Fruit fly (Drosophila melanogaster) whole organism, embryonic: Measurements from ENCODE around the gene CG10725.

Experiments used
- Abd-B ChIP-seq: fragments of 200-800 bp; sonication (Bioruptor generic); optimal IDR thresholded peaks from 2 replicates; lab custom pipeline; 2018; ENCODE audit warnings: missing biosample characterization, mild to moderate bottlenecking, missing genetic modification characterization, moderate library complexity
- B-H1 ChIP-seq: fragments of 200-800 bp; sonication (Bioruptor generic); IDR thresholded peaks from 3 replicates; pipeline ENCODE4 v1.3.6; 2022; ENCODE audit warnings: missing biosample characterization, missing genetic modification characterization
- Blimp-1 ChIP-seq: fragments of 200-800 bp; sonication (Bioruptor generic); optimal IDR thresholded peaks from 3 replicates; lab custom pipeline; 2018; ENCODE audit warnings: missing biosample characterization, missing genetic modification characterization, mild to moderate bottlenecking, moderate library complexity, missing genetic modification reagents
- CG10267 ChIP-seq: fragments of 200-800 bp; sonication (Bioruptor generic); optimal IDR thresholded peaks from 2 replicates; lab custom pipeline; 2018; ENCODE audit warnings: missing biosample characterization, mild to moderate bottlenecking, missing genetic modification characterization, moderate library complexity
- CG10462 ChIP-seq: fragments of 200-800 bp; sonication (Bioruptor generic); optimal IDR thresholded peaks from 2 replicates; lab custom pipeline; 2016; ENCODE audit warnings: missing biosample characterization, missing genetic modification characterization
- CG10979 ChIP-seq: fragments of 200-800 bp; sonication (Bioruptor generic); optimal IDR thresholded peaks from 2 replicates; lab custom pipeline; 2018; ENCODE audit warnings: missing biosample characterization, mild to moderate bottlenecking, missing genetic modification characterization, moderate library complexity
- CG13287 ChIP-seq: fragments of 200-800 bp; sonication (Bioruptor generic); IDR thresholded peaks from 2 replicates; pipeline ENCODE4 v1.3.6; 2022; ENCODE audit warnings: missing biosample characterization, missing genetic modification characterization; ENCODE audit not compliant: partially characterized antibody
- CG13775 ChIP-seq: fragments of 200-800 bp; sonication (Bioruptor generic); optimal IDR thresholded peaks from 3 replicates; lab custom pipeline; 2017; ENCODE audit warnings: missing biosample characterization, mild to moderate bottlenecking, missing genetic modification characterization
- CG14710 ChIP-seq: fragments of 200-800 bp; sonication (Bioruptor generic); optimal IDR thresholded peaks from 3 replicates; lab custom pipeline; 2019; ENCODE audit warnings: missing biosample characterization, mild to moderate bottlenecking, missing genetic modification characterization, moderate library complexity
- CG16813 ChIP-seq: fragments of 200-800 bp; sonication (Bioruptor generic); IDR thresholded peaks from 3 replicates; pipeline ENCODE4 v1.3.6; 2022; ENCODE audit warnings: missing biosample characterization, missing genetic modification characterization; ENCODE audit not compliant: partially characterized antibody
- CG17612 ChIP-seq: fragments of 200-800 bp; sonication (Bioruptor generic); IDR thresholded peaks from 2 replicates; pipeline ENCODE4 v1.3.6; 2022; ENCODE audit warnings: missing biosample characterization, missing genetic modification characterization
- CG17829 ChIP-seq: fragments of 200-800 bp; optimal IDR thresholded peaks from 2 replicates; lab custom pipeline; 2019; ENCODE audit warnings: missing biosample characterization, mild to moderate bottlenecking, missing genetic modification characterization, moderate library complexity
- CG2712 ChIP-seq: fragments of 200-800 bp; optimal IDR thresholded peaks from 3 replicates; lab custom pipeline; 2019; ENCODE audit warnings: missing biosample characterization, mild to moderate bottlenecking, missing genetic modification characterization, moderate library complexity
- CG31388 ChIP-seq: fragments of 200-800 bp; sonication (Bioruptor generic); optimal IDR thresholded peaks from 2 replicates; lab custom pipeline; 2016; ENCODE audit warnings: missing biosample characterization, missing genetic modification characterization
- CG31441 ChIP-seq: fragments of 200-800 bp; sonication (Bioruptor generic); IDR thresholded peaks from 2 replicates; pipeline ENCODE4 v1.3.6; 2022; ENCODE audit warnings: missing biosample characterization, missing genetic modification characterization
- CG4424 ChIP-seq: fragments of 200-800 bp; sonication (Bioruptor generic); optimal IDR thresholded peaks from 3 replicates; lab custom pipeline; 2016; ENCODE audit warnings: missing biosample characterization, missing genetic modification characterization
- CG4820 ChIP-seq: fragments of 200-800 bp; sonication (Bioruptor generic); optimal IDR thresholded peaks from 3 replicates; lab custom pipeline; 2016; ENCODE audit warnings: missing biosample characterization, missing genetic modification characterization
- CG6654 ChIP-seq: fragments of 200-800 bp; sonication (Bioruptor generic); optimal IDR thresholded peaks from 2 replicates; lab custom pipeline; 2017; ENCODE audit warnings: missing biosample characterization, mild to moderate bottlenecking, missing genetic modification characterization
- CG7556 ChIP-seq: fragments of 200-800 bp; sonication (Bioruptor generic); optimal IDR thresholded peaks from 2 replicates; lab custom pipeline; 2017; ENCODE audit warnings: missing biosample characterization, mild to moderate bottlenecking, missing genetic modification characterization
- CG7839 ChIP-seq: fragments of 200-800 bp; sonication (Bioruptor generic); optimal IDR thresholded peaks from 3 replicates; lab custom pipeline; 2018; ENCODE audit warnings: missing biosample characterization, mild to moderate bottlenecking, missing genetic modification characterization, moderate library complexity
- CG8388 ChIP-seq: fragments of 200-800 bp; sonication (Bioruptor generic); optimal IDR thresholded peaks from 2 replicates; lab custom pipeline; 2019; ENCODE audit warnings: missing biosample characterization, mild to moderate bottlenecking, missing genetic modification characterization, moderate library complexity
- CG9437 ChIP-seq: fragments of 200-800 bp; sonication (Bioruptor generic); optimal IDR thresholded peaks from 2 replicates; lab custom pipeline; 2018; ENCODE audit warnings: missing biosample characterization, mild to moderate bottlenecking, missing genetic modification characterization
- D ChIP-seq, 2 experiments: fragments of 200-800 bp in 1 of 2; fragments of >200 bp in 1 of 2; sonication (Bioruptor generic) in 1 of 2; optimal IDR thresholded peaks; 2 replicates in 1 of 2; 3 replicates in 1 of 2; lab custom pipeline; 2017; ENCODE audit warnings: mild to moderate bottlenecking in 1 of 2, missing biosample characterization in 1 of 2, missing genetic modification characterization in 1 of 2, missing genetic modification reagents in 1 of 2
- ERR ChIP-seq: fragments of 200-800 bp; sonication (Bioruptor generic); optimal IDR thresholded peaks from 2 replicates; lab custom pipeline; 2016; ENCODE audit warnings: missing biosample characterization, missing genetic modification characterization
- Hey ChIP-seq: fragments of 200-800 bp; sonication (Bioruptor generic); optimal IDR thresholded peaks from 3 replicates; lab custom pipeline; 2018; ENCODE audit warnings: missing biosample characterization, mild to moderate bottlenecking, missing genetic modification characterization
- MTF-1 ChIP-seq: fragments of 200-800 bp; sonication (Bioruptor generic); optimal IDR thresholded peaks from 2 replicates; lab custom pipeline; 2018; ENCODE audit warnings: missing biosample characterization, mild to moderate bottlenecking, missing genetic modification characterization, borderline replicate concordance
- NC2β ChIP-seq: fragments of 200-800 bp; sonication (Bioruptor generic); optimal IDR thresholded peaks from 2 replicates; lab custom pipeline; 2016; ENCODE audit warnings: missing biosample characterization, missing genetic modification characterization
- Nf-YA ChIP-seq: fragments of 200-800 bp; sonication (Bioruptor generic); IDR thresholded peaks from 2 replicates; pipeline ENCODE4 v1.3.6; 2022; ENCODE audit warnings: missing biosample characterization, missing genetic modification characterization
- Nf-YC ChIP-seq: fragments of 200-800 bp; optimal IDR thresholded peaks from 3 replicates; lab custom pipeline; 2019; ENCODE audit warnings: missing biosample characterization, mild to moderate bottlenecking, missing genetic modification characterization, moderate library complexity
- Ptx1 ChIP-seq: fragments of 200-800 bp; sonication (Bioruptor generic); IDR thresholded peaks from 2 replicates; pipeline ENCODE4 v1.3.6; 2022; ENCODE audit warnings: missing biosample characterization, missing genetic modification characterization
- Sox100B ChIP-seq: fragments of 200-800 bp; sonication (Bioruptor generic); optimal IDR thresholded peaks from 3 replicates; lab custom pipeline; 2018; ENCODE audit warnings: missing biosample characterization, mild to moderate bottlenecking, missing genetic modification characterization
- bcd ChIP-seq: fragments of 200-800 bp; sonication (Bioruptor generic); optimal IDR thresholded peaks from 2 replicates; lab custom pipeline; 2017; ENCODE audit warnings: missing biosample characterization, mild to moderate bottlenecking, missing genetic modification characterization
- cg ChIP-seq: fragments of 200-800 bp; sonication (Bioruptor generic); optimal IDR thresholded peaks from 3 replicates; lab custom pipeline; 2019; ENCODE audit warnings: missing biosample characterization, mild to moderate bottlenecking, missing genetic modification characterization, moderate library complexity
- chn ChIP-seq: fragments of 200-800 bp; sonication (Bioruptor generic); optimal IDR thresholded peaks from 2 replicates; lab custom pipeline; 2016; ENCODE audit warnings: missing biosample characterization, missing genetic modification characterization
- dmrt11E ChIP-seq: fragments of 200-800 bp; sonication (Bioruptor generic); optimal IDR thresholded peaks from 3 replicates; lab custom pipeline; 2018; ENCODE audit warnings: missing biosample characterization, mild to moderate bottlenecking, missing genetic modification characterization, moderate library complexity
- gem ChIP-seq: fragments of 200-800 bp; sonication (Bioruptor generic); optimal IDR thresholded peaks from 2 replicates; lab custom pipeline; 2019; ENCODE audit warnings: missing biosample characterization, mild to moderate bottlenecking, missing genetic modification characterization, moderate library complexity
- gt ChIP-seq: fragments of 200-800 bp; sonication (Bioruptor generic); IDR thresholded peaks from 2 replicates; pipeline ENCODE4 v1.3.6; 2022; ENCODE audit warnings: missing biosample characterization, missing genetic modification characterization
- mam ChIP-seq: fragments of 200-800 bp; sonication (Bioruptor generic); optimal IDR thresholded peaks from 3 replicates; lab custom pipeline; 2016; ENCODE audit warnings: missing biosample characterization, missing genetic modification characterization
- pan ChIP-seq, 4 experiments: fragments of >200 bp in 3 of 4; fragments of 200-800 bp in 1 of 4; sonication (Bioruptor generic) in 1 of 4; optimal IDR thresholded peaks in 3 of 4; IDR thresholded peaks in 1 of 4; 2 replicates each; pipeline versions ENCODE4 v1.3.6 to Lab custom; 2017 to 2022; ENCODE audit warnings: missing biosample characterization in 2 of 4, missing genetic modification characterization in 2 of 4, mixed read lengths in 1 of 4
- phol ChIP-seq: fragments of 200-800 bp; sonication (Bioruptor generic); optimal IDR thresholded peaks from 3 replicates; lab custom pipeline; 2018; ENCODE audit warnings: missing biosample characterization, mild to moderate bottlenecking, missing genetic modification characterization, moderate library complexity
- prd ChIP-seq, 3 experiments: fragments of >200 bp in 2 of 3; fragments of 200-800 bp in 1 of 3; sonication (Bioruptor generic) in 1 of 3; optimal IDR thresholded peaks in 2 of 3; IDR thresholded peaks in 1 of 3; 2 replicates in 2 of 3; 3 replicates in 1 of 3; pipeline versions ENCODE4 v1.3.6 to Lab custom; 2017 to 2022; ENCODE audit warnings: missing biosample characterization in 1 of 3, missing genetic modification characterization in 1 of 3
- rib ChIP-seq: fragments of 200-800 bp; sonication (Bioruptor generic); IDR thresholded peaks from 2 replicates; pipeline ENCODE4 v1.3.6; 2022; ENCODE audit warnings: missing biosample characterization, missing genetic modification characterization
- sens-2 ChIP-seq: fragments of 200-800 bp; sonication (Bioruptor generic); IDR thresholded peaks from 2 replicates; pipeline ENCODE4 v1.3.6; 2022; ENCODE audit warnings: missing biosample characterization, missing genetic modification characterization
- sqz ChIP-seq: fragments of 200-800 bp; sonication (Bioruptor generic); optimal IDR thresholded peaks from 3 replicates; lab custom pipeline; 2018; ENCODE audit warnings: missing biosample characterization, mild to moderate bottlenecking, missing genetic modification characterization
- sr ChIP-seq: fragments of 200-800 bp; sonication (Bioruptor generic); IDR thresholded peaks from 3 replicates; pipeline ENCODE4 v1.3.6; 2022; ENCODE audit warnings: missing biosample characterization, missing genetic modification characterization
- tna ChIP-seq: fragments of 200-800 bp; sonication (Bioruptor generic); IDR thresholded peaks from 2 replicates; pipeline ENCODE4 v1.3.6; 2022; ENCODE audit warnings: missing biosample characterization, missing genetic modification characterization; ENCODE audit not compliant: partially characterized antibody

Gene CG10725

dm6 chr3L:13403141-13403867 lies 34.5 kb upstream of the CG10725 start:
- peak; percentile 70 for TF ChIP-seq dmrt11E (tag; lab: Kevin White, UChicago)
- TF ChIP-seq CG13775 (GFP tag; lab: Kevin White, UChicago), result peak; percentile 42
- TF ChIP-seq sqz (GFP tag; lab: Kevin White, UChicago), result no peak
- peak; percentile 60; the same call in 1 of the 2 replicates for TF ChIP-seq CG31441
- TF ChIP-seq CG10267 (tag; lab: Kevin White, UChicago), result peak; percentile 56
- TF ChIP-seq Sox100B (GFP tag; lab: Kevin White, UChicago), result peak; percentile 49
- peak; percentile 25 for TF ChIP-seq CG6654 (GFP tag; lab: Kevin White, UChicago)
- no peak for TF ChIP-seq D (optimal IDR thresholded peaks at IDR 0.05; lab: Kevin White, UChicago)
- TF ChIP-seq D (GFP tag; optimal IDR thresholded peaks at IDR 0.05; lab: Kevin White, UChicago), result peak; percentile 64
- TF ChIP-seq Ptx1 (GFP tag; lab: Robert Waterston, UW), result no peak
- TF ChIP-seq CG10979 (tag; lab: Kevin White, UChicago), result peak; percentile 62
- TF ChIP-seq Hey, result no peak
- TF ChIP-seq Nf-YA (GFP tag; lab: Robert Waterston, UW), result peak; percentile 81; the same call in 1 of the 2 replicates
- TF ChIP-seq CG10462 (GFP tag; lab: Kevin White, UChicago), result no peak
- TF ChIP-seq CG4424 (GFP tag; lab: Kevin White, UChicago), result peak; percentile 10
- peak; percentile 98 for TF ChIP-seq Nf-YC
- TF ChIP-seq CG2712 (tag; lab: Kevin White, UChicago), result peak; percentile 70
- TF ChIP-seq CG16813, result no peak
- TF ChIP-seq phol, result peak; percentile 67
- peak; percentile 57 for TF ChIP-seq MTF-1
- peak; percentile 32; the same call in 1 of the 2 replicates for TF ChIP-seq rib (GFP tag; lab: Robert Waterston, UW)
- no peak for TF ChIP-seq pan (optimal IDR thresholded peaks at IDR 0.05; lab: Kevin White, UChicago)
- TF ChIP-seq pan (GFP tag; optimal IDR thresholded peaks at IDR 0.05 in 1 of 2, IDR thresholded peaks at IDR 0.05 in 1 of 2), result peak in 1 of 2 experiments; percentile 16
- no peak for TF ChIP-seq B-H1 (GFP tag; lab: Robert Waterston, UW)
- TF ChIP-seq CG14710 (tag; lab: Kevin White, UChicago), result peak; percentile 76
- no peak for TF ChIP-seq prd (optimal IDR thresholded peaks at IDR 0.05; lab: Kevin White, UChicago)
- TF ChIP-seq prd (GFP tag; IDR thresholded peaks at IDR 0.05; lab: Robert Waterston, UW), result peak; percentile 13; the same call in 1 of the 3 replicates
- TF ChIP-seq CG9437, result peak; percentile 11
- peak; percentile 90 for TF ChIP-seq sr (GFP tag; lab: Robert Waterston, UW)
- TF ChIP-seq Abd-B (GFP tag; lab: Kevin White, UChicago), result peak; percentile 6
- peak; percentile 60 for TF ChIP-seq gem (tag; lab: Kevin White, UChicago)
- TF ChIP-seq cg (GFP tag; lab: Kevin White, UChicago), result peak; percentile 81
- peak; percentile 33 for TF ChIP-seq CG8388 (GFP tag; lab: Kevin White, UChicago)
- no peak for TF ChIP-seq tna (GFP tag; lab: Robert Waterston, UW)
- no peak for TF ChIP-seq sens-2
- peak; percentile 2 for TF ChIP-seq chn (GFP tag; lab: Kevin White, UChicago)
- 0 out of 2 replicates have a peak, but pooled peaks have one; percentile 21 for TF ChIP-seq CG13287
- TF ChIP-seq CG17829, result peak; percentile 35
- TF ChIP-seq CG17612 (GFP tag; lab: Robert Waterston, UW), result no peak
- no peak for TF ChIP-seq mam
- TF ChIP-seq CG7839 (tag; lab: Kevin White, UChicago), result peak; percentile 29
- TF ChIP-seq CG7556 (GFP tag; lab: Kevin White, UChicago), result peak; percentile 51
- peak; percentile 36 for TF ChIP-seq Blimp-1
- no peak for TF ChIP-seq CG31388 (GFP tag; lab: Kevin White, UChicago)
- TF ChIP-seq NC2β (GFP tag; lab: Kevin White, UChicago), result no peak
- TF ChIP-seq CG4820, result peak; percentile 32
- TF ChIP-seq bcd (GFP tag; lab: Kevin White, UChicago), result peak; percentile 21
- TF ChIP-seq ERR (GFP tag; lab: Kevin White, UChicago), result no peak
- no peak for TF ChIP-seq gt (GFP tag; lab: Robert Waterston, UW)
